Worm (Caenorhabditis elegans) whole organism, late embryonic: Measurements from ENCODE around the gene rps-1.

Experiments used
- C08G9.2 ChIP-seq: sonication (generic microtip); optimal IDR thresholded peaks from 2 replicates; lab custom pipeline; 2016; ENCODE audit warnings: mild to moderate bottlenecking, missing genetic modification characterization, moderate library complexity, missing compliant biosample characterization
- C38D4.7 ChIP-seq: fragments of 200-800 bp; sonication (Bioruptor generic); optimal IDR thresholded peaks from 2 replicates; lab custom pipeline; 2018; ENCODE audit warnings: mild to moderate bottlenecking, missing genetic modification characterization, moderate library complexity, missing compliant biosample characterization
- K02D7.2 ChIP-seq: sonication (generic microtip); optimal IDR thresholded peaks from 2 replicates; lab custom pipeline; 2017; ENCODE audit warnings: mild to moderate bottlenecking, missing genetic modification characterization, missing compliant biosample characterization
- Y22D7AL.16 ChIP-seq: sonication (generic microtip); optimal IDR thresholded peaks from 2 replicates; lab custom pipeline; 2016; ENCODE audit warnings: missing genetic modification characterization, missing compliant biosample characterization
- ceh-14 ChIP-seq: sonication (generic microtip); optimal IDR thresholded peaks from 2 replicates; lab custom pipeline; 2016; ENCODE audit warnings: missing genotype, missing genetic modification characterization, missing compliant biosample characterization
- ceh-18 ChIP-seq: sonication (generic microtip); optimal IDR thresholded peaks from 2 replicates; lab custom pipeline; 2016; ENCODE audit warnings: missing genetic modification characterization, missing compliant biosample characterization
- ceh-19 ChIP-seq: fragments of 200-800 bp; sonication (Bioruptor generic); optimal IDR thresholded peaks from 2 replicates; lab custom pipeline; 2018; ENCODE audit warnings: mild to moderate bottlenecking, missing genetic modification characterization, missing compliant biosample characterization
- ceh-2 ChIP-seq: sonication (generic microtip); optimal IDR thresholded peaks from 2 replicates; lab custom pipeline; 2016; ENCODE audit warnings: missing genotype, missing genetic modification characterization, missing compliant biosample characterization
- ceh-24 ChIP-seq: sonication (generic microtip); optimal IDR thresholded peaks from 2 replicates; lab custom pipeline; 2016; ENCODE audit warnings: mild to moderate bottlenecking, missing genetic modification characterization, missing compliant biosample characterization
- ceh-30 ChIP-seq: fragments of 150-350 bp; optimal IDR thresholded peaks from 2 replicates; lab custom pipeline; 2014; ENCODE audit warnings: missing biosample characterization, missing genetic modification characterization
- ceh-34 ChIP-seq: sonication (generic microtip); optimal IDR thresholded peaks from 2 replicates; lab custom pipeline; 2016; ENCODE audit warnings: mild to moderate bottlenecking, missing genetic modification characterization, missing compliant biosample characterization
- ceh-45 ChIP-seq: fragments of 200-800 bp; sonication (Bioruptor generic); IDR thresholded peaks from 2 replicates; pipeline ENCODE4 v1.3.6; 2022; ENCODE audit warnings: missing genetic modification reagents, missing genetic modification characterization, missing compliant biosample characterization
- ceh-6 ChIP-seq: fragments of 200-800 bp; sonication (Bioruptor generic); optimal IDR thresholded peaks from 2 replicates; lab custom pipeline; 2018; ENCODE audit warnings: mild to moderate bottlenecking, missing genetic modification characterization, missing compliant biosample characterization
- che-1 ChIP-seq: sonication (generic microtip); optimal IDR thresholded peaks from 2 replicates; lab custom pipeline; 2016; ENCODE audit warnings: mild to moderate bottlenecking, missing genetic modification characterization, missing compliant biosample characterization
- dmd-4 ChIP-seq: sonication (generic microtip); optimal IDR thresholded peaks from 2 replicates; lab custom pipeline; 2016; ENCODE audit warnings: borderline replicate concordance, missing genetic modification characterization, missing compliant biosample characterization
- elt-2 ChIP-seq: sonication (generic microtip); optimal IDR thresholded peaks from 2 replicates; lab custom pipeline; 2016; ENCODE audit warnings: missing genetic modification reagents, missing genetic modification characterization, missing compliant biosample characterization
- ets-4 ChIP-seq: sonication (generic microtip); optimal IDR thresholded peaks from 2 replicates; lab custom pipeline; 2016; ENCODE audit warnings: missing genetic modification characterization, missing compliant biosample characterization
- fax-1 ChIP-seq: sonication (generic microtip); optimal IDR thresholded peaks from 2 replicates; lab custom pipeline; 2016; ENCODE audit warnings: missing genotype, missing genetic modification characterization, missing compliant biosample characterization
- fkh-10 ChIP-seq: fragments of 150-350 bp; optimal IDR thresholded peaks from 2 replicates; lab custom pipeline; 2014; ENCODE audit warnings: missing biosample characterization, missing genetic modification reagents, missing genetic modification characterization
- fkh-6 ChIP-seq: sonication (generic microtip); optimal IDR thresholded peaks from 2 replicates; lab custom pipeline; 2016; ENCODE audit warnings: missing genetic modification characterization, missing compliant biosample characterization
- hlh-13 ChIP-seq: fragments of 200-800 bp; sonication (Bioruptor generic); optimal IDR thresholded peaks from 2 replicates; lab custom pipeline; 2018; ENCODE audit warnings: mild to moderate bottlenecking, missing genetic modification characterization, missing compliant biosample characterization
- hlh-15 ChIP-seq: sonication (generic microtip); optimal IDR thresholded peaks from 2 replicates; lab custom pipeline; 2016; ENCODE audit warnings: missing genetic modification characterization, missing compliant biosample characterization
- hlh-6 ChIP-seq: sonication (generic microtip); optimal IDR thresholded peaks from 2 replicates; lab custom pipeline; 2016; ENCODE audit warnings: missing genotype, missing genetic modification characterization, missing compliant biosample characterization
- lim-6 ChIP-seq: sonication (generic microtip); optimal IDR thresholded peaks from 2 replicates; lab custom pipeline; 2016; ENCODE audit warnings: missing genetic modification characterization, missing compliant biosample characterization
- lin-11 ChIP-seq: fragments of 200-800 bp; sonication (Bioruptor generic); optimal IDR thresholded peaks from 2 replicates; lab custom pipeline; 2018; ENCODE audit warnings: mild to moderate bottlenecking, missing genetic modification characterization, missing compliant biosample characterization
- madf-2 ChIP-seq: sonication (generic microtip); optimal IDR thresholded peaks from 2 replicates; lab custom pipeline; 2017; ENCODE audit warnings: missing genetic modification characterization, missing compliant biosample characterization
- nhr-232 ChIP-seq: sonication (generic microtip); optimal IDR thresholded peaks from 2 replicates; lab custom pipeline; 2016; ENCODE audit warnings: missing genetic modification characterization, missing compliant biosample characterization
- npax-4 ChIP-seq: sonication (generic microtip); optimal IDR thresholded peaks from 2 replicates; lab custom pipeline; 2016; ENCODE audit warnings: missing genetic modification characterization, missing compliant biosample characterization
- pat-9 ChIP-seq: fragments of 200-800 bp; sonication (Bioruptor generic); optimal IDR thresholded peaks from 2 replicates; lab custom pipeline; 2018; ENCODE audit warnings: mild to moderate bottlenecking, missing genetic modification characterization, moderate library complexity, missing compliant biosample characterization
- pax-1 ChIP-seq: fragments of 150-350 bp; optimal IDR thresholded peaks from 2 replicates; lab custom pipeline; 2014; ENCODE audit warnings: missing biosample characterization, missing genetic modification characterization
- pha-2 ChIP-seq: sonication (generic microtip); optimal IDR thresholded peaks from 2 replicates; lab custom pipeline; 2017; ENCODE audit warnings: mild to moderate bottlenecking, missing genetic modification characterization, missing compliant biosample characterization
- pha-4 ChIP-seq: fragments of 150-350 bp; optimal IDR thresholded peaks from 2 replicates; lab custom pipeline; 2018; ENCODE audit warnings: missing biosample characterization, missing genetic modification reagents, missing genetic modification characterization
- ref-2 ChIP-seq: sonication (generic microtip); optimal IDR thresholded peaks from 2 replicates; lab custom pipeline; 2016; ENCODE audit warnings: missing genetic modification characterization, missing compliant biosample characterization
- sdc-2 ChIP-seq: sonication (generic microtip); optimal IDR thresholded peaks from 2 replicates; lab custom pipeline; 2016; ENCODE audit warnings: missing genotype, missing genetic modification characterization, missing compliant biosample characterization
- sox-2 ChIP-seq: fragments of 200-800 bp; sonication (Bioruptor generic); IDR thresholded peaks from 2 replicates; pipeline ENCODE4 v1.3.6; 2022; ENCODE audit warnings: missing genetic modification reagents, missing genetic modification characterization, missing compliant biosample characterization
- sox-4 ChIP-seq: sonication (generic microtip); optimal IDR thresholded peaks from 2 replicates; lab custom pipeline; 2017; ENCODE audit warnings: mild to moderate bottlenecking, missing genetic modification characterization, inconsistent platforms, missing compliant biosample characterization
- syd-9 ChIP-seq: sonication (generic microtip); optimal IDR thresholded peaks from 2 replicates; lab custom pipeline; 2016; ENCODE audit warnings: mild to moderate bottlenecking, missing genetic modification characterization, moderate library complexity, missing compliant biosample characterization
- tbx-2 ChIP-seq: sonication (generic microtip); optimal IDR thresholded peaks from 2 replicates; lab custom pipeline; 2016; ENCODE audit warnings: missing genetic modification characterization, missing compliant biosample characterization
- ttx-3 ChIP-seq: sonication (generic microtip); optimal IDR thresholded peaks from 2 replicates; lab custom pipeline; 2016; ENCODE audit warnings: missing genetic modification reagents, missing genetic modification characterization, missing compliant biosample characterization
- unc-3 ChIP-seq, 2 experiments: fragments of 200-800 bp in 1 of 2; sonication (Bioruptor generic) in 1 of 2; sonication (generic microtip) in 1 of 2; conservative IDR thresholded peaks in 1 of 2; optimal IDR thresholded peaks in 1 of 2; 2 replicates each; pipeline versions ENCODE4 v1.3.6 to Lab custom; 2016 to 2022; ENCODE audit warnings: missing compliant biosample characterization in 2 of 2, missing genetic modification characterization in 2 of 2, missing genetic modification reagents in 1 of 2
- unc-86 ChIP-seq: sonication (generic microtip); optimal IDR thresholded peaks from 2 replicates; lab custom pipeline; 2016; ENCODE audit warnings: missing genetic modification characterization, missing compliant biosample characterization
- zip-5 ChIP-seq: sonication (generic microtip); optimal IDR thresholded peaks from 2 replicates; lab custom pipeline; 2016; ENCODE audit warnings: missing genetic modification characterization, missing compliant biosample characterization
- ztf-16 ChIP-seq: sonication (generic microtip); optimal IDR thresholded peaks from 2 replicates; lab custom pipeline; 2017; ENCODE audit warnings: missing genetic modification characterization, missing compliant biosample characterization

Gene rps-1

DNA sequence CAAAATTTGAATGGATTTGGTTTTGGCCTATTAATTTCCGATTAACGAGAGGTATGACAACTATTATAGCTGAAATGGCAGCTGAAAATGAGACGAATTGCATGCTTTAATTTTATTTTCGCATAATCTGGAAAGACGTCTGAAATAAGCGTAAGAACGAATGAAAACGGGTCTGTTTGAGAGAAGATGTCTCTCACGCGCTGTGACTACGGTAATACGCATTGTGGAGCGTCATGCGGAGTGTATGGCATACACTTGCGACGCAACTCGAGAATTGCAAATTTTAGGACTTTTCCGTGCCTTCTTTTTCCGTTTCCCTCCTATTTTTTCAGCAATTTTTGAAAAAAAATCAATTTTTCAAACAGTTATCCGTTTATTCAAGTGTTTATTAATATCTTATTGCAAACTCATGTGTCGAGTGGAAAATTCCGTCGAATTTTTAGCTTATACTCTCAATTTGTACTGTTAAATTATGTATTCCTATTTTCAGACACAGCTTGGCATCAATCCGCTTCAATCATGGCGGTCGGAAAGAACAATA lies at the start of gene rps-1 (continued):
- TF ChIP-seq pha-4 (tag; lab: Kevin White, UChicago) (no peak), ets-4 (tag; lab: Kevin White, UChicago) (peak; percentile 80), lim-6 (tag; lab: Kevin White, UChicago) (peak; percentile 43), pax-1 (tag; lab: Kevin White, UChicago) (peak; percentile 79), madf-2 (tag; lab: Kevin White, UChicago) (peak; percentile 78), lin-11 (tag; lab: Kevin White, UChicago) (no peak), fkh-6 (tag; lab: Kevin White, UChicago) (no peak), ceh-30 (tag; lab: Kevin White, UChicago) (peak; percentile 95), Y22D7AL.16 (tag; lab: Kevin White, UChicago) (peak; percentile 60), che-1 (tag; lab: Kevin White, UChicago) (peak; percentile 7), syd-9 (peak; percentile 79), ceh-18 (tag; lab: Kevin White, UChicago) (peak; percentile 98), fkh-10 (GFP tag; lab: Kevin White, UChicago) (no peak), unc-86 (tag; lab: Kevin White, UChicago) (peak; percentile 90), hlh-13 (no peak), sox-2 (no peak; the same call in 1 of the 2 replicates), K02D7.2 (tag; lab: Kevin White, UChicago) (peak; percentile 14)

DNA sequence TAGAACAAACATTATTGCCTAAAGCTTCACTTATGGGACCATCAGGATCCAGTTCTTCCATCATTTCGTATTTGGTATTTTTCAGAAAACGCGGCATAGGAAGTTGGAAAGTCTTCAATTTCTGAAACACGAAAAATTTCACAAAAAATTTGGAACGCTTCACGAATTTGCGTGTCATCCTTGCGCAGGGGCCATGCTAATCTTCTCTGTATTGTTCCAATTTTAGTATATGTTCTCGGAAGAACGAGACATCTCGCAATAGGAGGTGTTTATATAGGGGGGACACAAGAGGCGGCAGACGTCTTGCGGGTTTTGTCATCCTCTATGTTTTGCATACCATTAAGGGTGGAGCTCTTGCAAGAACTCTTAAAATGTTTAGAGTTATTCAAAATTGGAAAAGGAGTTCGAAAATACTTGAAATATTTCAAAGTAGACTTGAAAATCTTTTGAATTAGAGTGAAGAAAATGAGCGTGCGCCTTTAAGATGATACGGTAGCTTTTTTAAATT lies 49.0 kb upstream of the rps-1 start:
- TF ChIP-seq fax-1 (tag; lab: Kevin White, UChicago) (peak; percentile 5), unc-86 (tag; lab: Kevin White, UChicago) (peak; percentile 49), dmd-4 (tag; lab: Kevin White, UChicago) (peak; percentile 24), hlh-15 (tag; lab: Kevin White, UChicago) (peak; percentile 32), pat-9 (tag; lab: Kevin White, UChicago) (peak; percentile 66), K02D7.2 (tag; lab: Kevin White, UChicago) (peak; percentile 58), zip-5 (tag; lab: Kevin White, UChicago) (peak; percentile 40), ceh-14 (peak; percentile 43), ceh-19 (GFP tag; lab: Kevin White, UChicago) (peak; percentile 63), ceh-6 (GFP tag; lab: Kevin White, UChicago) (peak; percentile 42), sdc-2 (tag; lab: Kevin White, UChicago) (peak; percentile 40), sox-2 (peak; percentile 91), tbx-2 (tag; lab: Kevin White, UChicago) (peak; percentile 7), madf-2 (tag; lab: Kevin White, UChicago) (peak; percentile 33), C38D4.7 (GFP tag; lab: Kevin White, UChicago) (peak; percentile 70), ref-2 (tag; lab: Kevin White, UChicago) (peak; percentile 44), sox-4 (tag; lab: Kevin White, UChicago) (peak; percentile 59), C08G9.2 (tag; lab: Kevin White, UChicago) (peak; percentile 24), ceh-24 (tag; lab: Kevin White, UChicago) (peak; percentile 40), fkh-6 (tag; lab: Kevin White, UChicago) (peak; percentile 62), pha-2 (tag; lab: Kevin White, UChicago) (peak; percentile 64), lin-11 (tag; lab: Kevin White, UChicago) (peak; percentile 14), ttx-3 (tag; lab: Kevin White, UChicago) (peak; percentile 54), npax-4 (tag; lab: Kevin White, UChicago) (peak; percentile 48), syd-9 (peak; percentile 22), ceh-2 (peak; percentile 63), Y22D7AL.16 (tag; lab: Kevin White, UChicago) (peak; percentile 35), nhr-232 (tag; lab: Kevin White, UChicago) (peak; percentile 53), ceh-45 (GFP tag; lab: Robert Waterston, UW) (peak; percentile 82), hlh-6 (tag; lab: Kevin White, UChicago) (peak; percentile 67), elt-2 (tag; lab: Kevin White, UChicago) (peak; percentile 57), ceh-34 (tag; lab: Kevin White, UChicago) (peak; percentile 32), unc-3 (GFP tag; conservative IDR thresholded peaks at IDR 0.05; lab: Robert Waterston, UW) (peak; percentile 80), unc-3 (tag; optimal IDR thresholded peaks at IDR 0.05; lab: Kevin White, UChicago) (peak; percentile 17), ztf-16 (tag; lab: Kevin White, UChicago) (peak; percentile 17), che-1 (tag; lab: Kevin White, UChicago) (peak; percentile 73)
